Fruit fly (Drosophila melanogaster) whole organism, embryonic: ENCODE data around the gene CG34409.

Experiments used
- ATbp ChIP-seq: fragments of 200-800 bp; sonication (Bioruptor generic); optimal IDR thresholded peaks from 2 replicates; lab custom pipeline; 2017; ENCODE audit warnings: missing biosample characterization, mild to moderate bottlenecking, missing genetic modification characterization, missing genetic modification reagents
- Abd-B ChIP-seq: fragments of 200-800 bp; sonication (Bioruptor generic); optimal IDR thresholded peaks from 2 replicates; lab custom pipeline; 2018; ENCODE audit warnings: missing biosample characterization, mild to moderate bottlenecking, missing genetic modification characterization, moderate library complexity
- Atf3 ChIP-seq: fragments of 200-800 bp; sonication (Bioruptor generic); optimal IDR thresholded peaks from 3 replicates; lab custom pipeline; 2016; ENCODE audit warnings: missing biosample characterization, missing genetic modification characterization
- C15 ChIP-seq: fragments of 200-800 bp; sonication (Bioruptor generic); IDR thresholded peaks from 3 replicates; pipeline ENCODE4 v1.3.6; 2022; ENCODE audit warnings: missing biosample characterization, missing genetic modification characterization
- CG11247 ChIP-seq: fragments of 200-800 bp; sonication (Bioruptor generic); IDR thresholded peaks from 2 replicates; pipeline ENCODE4 v1.3.6; 2022; ENCODE audit warnings: missing biosample characterization, missing genetic modification characterization
- CG11504 ChIP-seq: fragments of 200-800 bp; sonication (Bioruptor generic); optimal IDR thresholded peaks from 3 replicates; lab custom pipeline; 2019; ENCODE audit warnings: missing biosample characterization, mild to moderate bottlenecking, missing genetic modification characterization, moderate library complexity
- CG14050 ChIP-seq: fragments of 200-800 bp; sonication (Bioruptor generic); IDR thresholded peaks from 3 replicates; pipeline ENCODE4 v1.3.6; 2022; ENCODE audit warnings: missing biosample characterization, missing genetic modification characterization
- CG18764 ChIP-seq: fragments of 200-800 bp; sonication (Bioruptor generic); optimal IDR thresholded peaks from 3 replicates; lab custom pipeline; 2016; ENCODE audit warnings: missing biosample characterization, missing genetic modification characterization
- CG2678 ChIP-seq: fragments of 200-800 bp; sonication (Bioruptor generic); optimal IDR thresholded peaks from 3 replicates; lab custom pipeline; 2019; ENCODE audit warnings: missing biosample characterization, mild to moderate bottlenecking, missing genetic modification characterization, moderate library complexity
- CG6765 ChIP-seq: fragments of 200-800 bp; sonication (Bioruptor generic); optimal IDR thresholded peaks from 3 replicates; lab custom pipeline; 2017; ENCODE audit warnings: missing biosample characterization, mild to moderate bottlenecking, missing genetic modification characterization
- CG6813 ChIP-seq: fragments of 200-800 bp; sonication (Bioruptor generic); optimal IDR thresholded peaks from 2 replicates; lab custom pipeline; 2017; ENCODE audit warnings: missing biosample characterization, missing genetic modification characterization, mild to moderate bottlenecking, moderate library complexity, missing genetic modification reagents
- CG7556 ChIP-seq: fragments of 200-800 bp; sonication (Bioruptor generic); optimal IDR thresholded peaks from 2 replicates; lab custom pipeline; 2017; ENCODE audit warnings: missing biosample characterization, mild to moderate bottlenecking, missing genetic modification characterization
- CG7839 ChIP-seq: fragments of 200-800 bp; sonication (Bioruptor generic); optimal IDR thresholded peaks from 3 replicates; lab custom pipeline; 2018; ENCODE audit warnings: missing biosample characterization, mild to moderate bottlenecking, missing genetic modification characterization, moderate library complexity
- CG8765 ChIP-seq: fragments of 200-800 bp; sonication (Bioruptor generic); IDR thresholded peaks from 2 replicates; pipeline ENCODE4 v1.3.6; 2022; ENCODE audit warnings: missing biosample characterization, missing genetic modification characterization
- CG9437 ChIP-seq: fragments of 200-800 bp; sonication (Bioruptor generic); optimal IDR thresholded peaks from 2 replicates; lab custom pipeline; 2018; ENCODE audit warnings: missing biosample characterization, mild to moderate bottlenecking, missing genetic modification characterization
- CG9797 ChIP-seq: fragments of 200-800 bp; sonication (Bioruptor generic); optimal IDR thresholded peaks from 3 replicates; lab custom pipeline; 2018; ENCODE audit warnings: missing biosample characterization, mild to moderate bottlenecking, missing genetic modification characterization
- D19A ChIP-seq: fragments of 200-800 bp; optimal IDR thresholded peaks from 3 replicates; lab custom pipeline; 2019; ENCODE audit warnings: missing biosample characterization, mild to moderate bottlenecking, missing genetic modification characterization, moderate library complexity
- Dad ChIP-seq: fragments of 200-800 bp; sonication (Bioruptor generic); optimal IDR thresholded peaks from 3 replicates; lab custom pipeline; 2016; ENCODE audit warnings: missing biosample characterization, missing genetic modification characterization
- Fer2 ChIP-seq: fragments of 200-800 bp; sonication (Bioruptor generic); optimal IDR thresholded peaks from 2 replicates; lab custom pipeline; 2018; ENCODE audit warnings: missing biosample characterization, mild to moderate bottlenecking, missing genetic modification characterization, moderate library complexity
- H2.0 ChIP-seq: fragments of 200-800 bp; sonication (Bioruptor generic); IDR thresholded peaks from 2 replicates; pipeline ENCODE4 v1.3.6; 2022; ENCODE audit warnings: missing biosample characterization, missing genetic modification characterization
- HLH3B ChIP-seq: fragments of 200-800 bp; sonication (Bioruptor generic); IDR thresholded peaks from 2 replicates; pipeline ENCODE4 v1.3.6; 2022; ENCODE audit warnings: missing biosample characterization, missing genetic modification characterization
- Hsf ChIP-seq: fragments of 200-800 bp; sonication (Bioruptor generic); optimal IDR thresholded peaks from 3 replicates; lab custom pipeline; 2016; ENCODE audit warnings: missing biosample characterization, missing genetic modification characterization
- Opbp ChIP-seq: fragments of 200-800 bp; sonication (Bioruptor generic); IDR thresholded peaks from 3 replicates; pipeline ENCODE4 v1.3.6; 2022; ENCODE audit warnings: missing biosample characterization, missing genetic modification characterization; ENCODE audit not compliant: partially characterized antibody
- Ptx1 ChIP-seq: fragments of 200-800 bp; sonication (Bioruptor generic); IDR thresholded peaks from 2 replicates; pipeline ENCODE4 v1.3.6; 2022; ENCODE audit warnings: missing biosample characterization, missing genetic modification characterization
- Six4 ChIP-seq: fragments of 200-800 bp; sonication (Bioruptor generic); optimal IDR thresholded peaks from 2 replicates; lab custom pipeline; 2016; ENCODE audit warnings: missing biosample characterization, missing genetic modification characterization
- Sox102F ChIP-seq: fragments of 200-800 bp; sonication (Bioruptor generic); optimal IDR thresholded peaks from 2 replicates; lab custom pipeline; 2018; ENCODE audit warnings: missing biosample characterization, mild to moderate bottlenecking, missing genetic modification characterization, moderate library complexity
- TFAM ChIP-seq: fragments of 200-800 bp; sonication (Bioruptor generic); optimal IDR thresholded peaks from 2 replicates; lab custom pipeline; 2017; ENCODE audit warnings: missing biosample characterization, missing genetic modification characterization, inconsistent platforms
- Tbp ChIP-seq: fragments of >200 bp; optimal IDR thresholded peaks from 2 replicates; lab custom pipeline; 2018; ENCODE audit warnings: missing biosample characterization, missing genetic modification characterization
- YL-1 ChIP-seq: fragments of 200-800 bp; sonication (Bioruptor generic); optimal IDR thresholded peaks from 3 replicates; lab custom pipeline; 2017; ENCODE audit warnings: missing biosample characterization, mild to moderate bottlenecking, missing genetic modification characterization
- az2 ChIP-seq: fragments of 200-800 bp; sonication (Bioruptor generic); optimal IDR thresholded peaks from 3 replicates; lab custom pipeline; 2016; ENCODE audit warnings: missing biosample characterization, missing genetic modification characterization
- bsh ChIP-seq, 2 experiments: fragments of 200-800 bp; sonication (Bioruptor generic); optimal IDR thresholded peaks; 2 replicates each; lab custom pipeline; 2017 to 2018; ENCODE audit warnings: mild to moderate bottlenecking in 2 of 2, missing biosample characterization in 2 of 2, missing genetic modification characterization in 2 of 2, moderate library complexity in 1 of 2
- chinmo ChIP-seq: fragments of 200-800 bp; sonication (Bioruptor generic); IDR thresholded peaks from 4 replicates; pipeline ENCODE4 v1.3.6; 2022; ENCODE audit warnings: missing biosample characterization, missing genetic modification characterization; ENCODE audit not compliant: partially characterized antibody
- crp ChIP-seq, 2 experiments: fragments of 200-800 bp; sonication (Bioruptor generic); optimal IDR thresholded peaks; 2 replicates in 1 of 2; 3 replicates in 1 of 2; lab custom pipeline; 2017; ENCODE audit warnings: missing biosample characterization in 2 of 2, missing genetic modification characterization in 2 of 2, mild to moderate bottlenecking in 1 of 2, moderate library complexity in 1 of 2
- dm ChIP-seq: fragments of 200-800 bp; sonication (Bioruptor generic); optimal IDR thresholded peaks from 3 replicates; lab custom pipeline; 2016; ENCODE audit warnings: missing biosample characterization, missing genetic modification characterization
- grau ChIP-seq: fragments of 200-800 bp; optimal IDR thresholded peaks from 3 replicates; lab custom pipeline; 2019; ENCODE audit warnings: missing biosample characterization, mild to moderate bottlenecking, missing genetic modification characterization, moderate library complexity
- gsb-n ChIP-seq: fragments of 200-800 bp; sonication (Bioruptor generic); optimal IDR thresholded peaks from 3 replicates; lab custom pipeline; 2018; ENCODE audit warnings: missing biosample characterization, mild to moderate bottlenecking, missing genetic modification characterization
- gt ChIP-seq: fragments of 200-800 bp; sonication (Bioruptor generic); IDR thresholded peaks from 2 replicates; pipeline ENCODE4 v1.3.6; 2022; ENCODE audit warnings: missing biosample characterization, missing genetic modification characterization
- h ChIP-seq: fragments of >200 bp; optimal IDR thresholded peaks from 2 replicates; lab custom pipeline; 2017
- jigr1 ChIP-seq: fragments of 200-800 bp; sonication (Bioruptor generic); IDR thresholded peaks from 3 replicates; pipeline ENCODE4 v1.3.6; 2022; ENCODE audit warnings: missing biosample characterization, missing genetic modification characterization
- jing ChIP-seq: fragments of 200-800 bp; sonication (Bioruptor generic); optimal IDR thresholded peaks from 2 replicates; lab custom pipeline; 2018; ENCODE audit warnings: missing biosample characterization, mild to moderate bottlenecking, missing genetic modification characterization
- lmd ChIP-seq: fragments of 200-800 bp; sonication (Bioruptor generic); IDR thresholded peaks from 2 replicates; pipeline ENCODE4 v1.3.6; 2022; ENCODE audit warnings: missing biosample characterization, missing genetic modification characterization
- luna ChIP-seq: fragments of 200-800 bp; sonication (Bioruptor generic); optimal IDR thresholded peaks from 2 replicates; lab custom pipeline; 2016; ENCODE audit warnings: missing biosample characterization, missing genetic modification characterization
- nerfin-1 ChIP-seq: fragments of 200-800 bp; sonication (Bioruptor generic); optimal IDR thresholded peaks from 3 replicates; lab custom pipeline; 2019; ENCODE audit warnings: missing biosample characterization, mild to moderate bottlenecking, missing genetic modification characterization, moderate library complexity
- pnt ChIP-seq: fragments of 200-800 bp; sonication (Bioruptor generic); optimal IDR thresholded peaks from 3 replicates; lab custom pipeline; 2016; ENCODE audit warnings: missing biosample characterization, missing genetic modification characterization
- ranshi ChIP-seq: fragments of 200-800 bp; sonication (Bioruptor generic); IDR thresholded peaks from 2 replicates; pipeline ENCODE4 v1.3.6; 2022; ENCODE audit warnings: missing biosample characterization, missing genetic modification characterization
- sob ChIP-seq: fragments of 200-800 bp; sonication (Bioruptor generic); IDR thresholded peaks from 2 replicates; pipeline ENCODE4 v1.3.6; 2022; ENCODE audit warnings: missing biosample characterization, missing genetic modification characterization
- stc ChIP-seq: fragments of 200-800 bp; sonication (Bioruptor generic); IDR thresholded peaks from 2 replicates; pipeline ENCODE4 v1.3.6; 2022; ENCODE audit warnings: missing biosample characterization, missing genetic modification characterization
- tap ChIP-seq: fragments of 200-800 bp; optimal IDR thresholded peaks from 3 replicates; lab custom pipeline; 2019; ENCODE audit warnings: missing biosample characterization, mild to moderate bottlenecking, missing genetic modification characterization, moderate library complexity
- tio ChIP-seq: fragments of 200-800 bp; sonication (Bioruptor generic); optimal IDR thresholded peaks from 2 replicates; lab custom pipeline; 2017; ENCODE audit warnings: missing biosample characterization, missing genetic modification characterization, inconsistent platforms
- vfl ChIP-seq: fragments of 200-800 bp; sonication (Bioruptor generic); optimal IDR thresholded peaks from 2 replicates; lab custom pipeline; 2016; ENCODE audit warnings: missing biosample characterization, missing genetic modification characterization
- z ChIP-seq: fragments of 200-800 bp; sonication (Bioruptor generic); IDR thresholded peaks from 3 replicates; pipeline ENCODE4 v1.3.6; 2022; ENCODE audit warnings: missing biosample characterization, missing genetic modification characterization

CG34409 gene

DNA sequence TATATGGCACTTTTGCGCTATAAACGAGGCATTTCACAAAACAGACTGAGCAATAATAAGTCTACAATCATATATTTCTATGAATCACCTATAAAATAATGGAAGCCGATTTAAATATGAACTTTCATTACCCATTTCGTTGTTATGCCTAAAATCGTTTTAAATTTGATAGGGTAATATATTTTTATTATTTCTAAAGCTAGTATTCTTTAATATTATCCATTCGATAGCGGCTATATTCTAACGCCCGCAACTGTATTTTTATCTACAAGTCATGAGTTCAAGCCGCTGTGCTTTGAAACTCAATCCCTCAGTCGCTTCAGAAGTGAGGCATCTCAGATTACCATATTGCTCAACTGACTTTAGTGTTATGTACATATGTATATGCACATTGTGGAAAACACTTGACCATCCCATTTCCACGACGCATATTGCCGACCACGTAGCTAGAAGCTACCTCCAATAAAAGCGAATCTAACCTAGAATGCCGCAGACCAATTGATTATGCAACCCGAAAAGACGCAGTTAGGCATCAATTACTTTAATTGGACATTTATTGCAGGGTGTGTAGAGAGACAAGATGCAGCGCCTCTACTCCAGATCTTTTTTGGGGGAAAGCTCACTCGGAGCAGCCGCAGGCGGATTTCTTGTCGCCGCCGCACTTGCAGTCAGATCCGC, 37.2 kb upstream of the CG34409 start (continued):
- TF ChIP-seq CG18764 (GFP tag; lab: Kevin White, UChicago) (no peak), gt (GFP tag; lab: Robert Waterston, UW) (no peak), TFAM (GFP tag; lab: Kevin White, UChicago) (no peak), CG11247 (GFP tag; lab: Robert Waterston, UW) (no peak), CG14050 (GFP tag; lab: Robert Waterston, UW) (no peak), vfl (GFP tag; lab: Kevin White, UChicago) (no peak), z (GFP tag; lab: Robert Waterston, UW) (no peak), tio (GFP tag; lab: Kevin White, UChicago) (no peak), CG2678 (tag; lab: Kevin White, UChicago) (peak; percentile 25), jing (no peak), CG9797 (GFP tag; lab: Kevin White, UChicago) (no peak), YL-1 (GFP tag; lab: Kevin White, UChicago) (no peak), Fer2 (tag; lab: Kevin White, UChicago) (no peak), CG7839 (peak; percentile 41), Abd-B (GFP tag; lab: Kevin White, UChicago) (no peak), H2.0 (GFP tag; lab: Robert Waterston, UW) (no peak), jigr1 (no peak), pnt (GFP tag; lab: Kevin White, UChicago) (no peak), dm (no peak), grau (peak; percentile 15), Dad (GFP tag; lab: Kevin White, UChicago) (no peak), C15 (no peak), chinmo (GFP tag; lab: Robert Waterston, UW) (no peak), Tbp (GFP tag; lab: Kevin White, UChicago) (no peak), gsb-n (tag; lab: Kevin White, UChicago) (peak; percentile 14), CG7556 (GFP tag; lab: Kevin White, UChicago) (peak; percentile 45), CG11504 (tag; lab: Kevin White, UChicago) (no peak), bsh (GFP tag; optimal IDR thresholded peaks at IDR 0.05; lab: Kevin White, UChicago) (peak in 1 of 2 experiments; percentile 33), Ptx1 (GFP tag; lab: Robert Waterston, UW) (peak; percentile 16; the same call in 1 of the 2 replicates), CG8765 (GFP tag; lab: Robert Waterston, UW) (no peak), Atf3 (GFP tag; lab: Kevin White, UChicago) (no peak), D19A (peak; percentile 1), ranshi (GFP tag; lab: Robert Waterston, UW) (no peak), Hsf (GFP tag; lab: Kevin White, UChicago) (no peak), HLH3B (GFP tag; lab: Robert Waterston, UW) (no peak), CG6765 (GFP tag; lab: Kevin White, UChicago) (no peak), Opbp (GFP tag; lab: Robert Waterston, UW) (no peak), crp (GFP tag; optimal IDR thresholded peaks at IDR 0.05; lab: Kevin White, UChicago) (no peak), Sox102F (GFP tag; lab: Kevin White, UChicago) (peak; percentile 25), stc (GFP tag; lab: Robert Waterston, UW) (no peak), Six4 (GFP tag; lab: Kevin White, UChicago) (no peak), h (lab: Kevin White, UChicago) (no peak), tap (tag; lab: Kevin White, UChicago) (peak; percentile 14), CG9437 (GFP tag; lab: Kevin White, UChicago) (no peak), az2 (no peak), sob (GFP tag; lab: Robert Waterston, UW) (no peak), nerfin-1 (no peak), ATbp (GFP tag; lab: Kevin White, UChicago) (peak; percentile 29), CG6813 (GFP tag; lab: Kevin White, UChicago) (no peak), luna (GFP tag; lab: Kevin White, UChicago) (no peak), lmd (GFP tag; lab: Robert Waterston, UW) (no peak)
